Worm (Caenorhabditis elegans): ENCODE data around the gene nhr-167.

nhr-167 gene

DNA sequence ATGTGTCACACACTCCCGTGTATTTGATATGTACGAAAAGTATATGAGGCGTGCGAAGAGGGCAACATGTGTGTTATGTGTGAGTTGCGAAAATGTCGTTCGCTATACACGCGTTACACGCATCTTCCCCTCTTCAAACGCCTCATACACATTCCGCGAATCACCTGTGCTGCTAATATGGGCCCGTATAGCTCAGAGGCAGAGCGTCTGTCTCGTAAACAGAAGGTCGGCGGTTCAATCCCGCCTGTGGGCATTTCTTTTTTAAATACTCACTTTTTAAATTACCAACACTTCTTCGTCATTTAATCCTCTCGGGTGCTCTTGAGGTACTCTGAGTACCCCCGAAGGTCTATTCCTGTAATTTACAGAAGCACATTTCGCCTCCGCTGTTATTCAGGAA, 48.3 kb downstream of the nhr-167 start:
- no peak for TF ChIP-seq egl-27 (tag; optimal IDR thresholded peaks at IDR 0.05)
- no peak for TF ChIP-seq dmd-4 (tag; optimal IDR thresholded peaks at IDR 0.05)
- TF ChIP-seq R02D3.7 (tag; optimal IDR thresholded peaks at IDR 0.05) = no peak
- TF ChIP-seq ztf-1 (GFP tag; conservative IDR thresholded peaks at IDR 0.05) = no peak
- TF ChIP-seq unc-39 (tag; optimal IDR thresholded peaks at IDR 0.05) = no peak
- no peak for TF ChIP-seq ama-1 (optimal IDR thresholded peaks at IDR 0.05)
- TF ChIP-seq mab-5 (tag; optimal IDR thresholded peaks at IDR 0.05) = no peak
- no peak for TF ChIP-seq sem-4 (tag; optimal IDR thresholded peaks at IDR 0.05)
- TF ChIP-seq nhr-23 (tag; optimal IDR thresholded peaks at IDR 0.05) = no peak
- TF ChIP-seq ceh-82 (tag; optimal IDR thresholded peaks at IDR 0.05) = no peak
- no peak for TF ChIP-seq sma-9 (GFP tag; optimal IDR thresholded peaks at IDR 0.05)
- no peak for TF ChIP-seq sma-9 (tag; optimal IDR thresholded peaks at IDR 0.05)
- TF ChIP-seq nhr-25 (tag; optimal IDR thresholded peaks at IDR 0.05) = no peak
- no peak for TF ChIP-seq C34F6.9 (tag; optimal IDR thresholded peaks at IDR 0.05)
- no peak for TF ChIP-seq snpc-4 (tag; optimal IDR thresholded peaks at IDR 0.05)
- no peak for TF ChIP-seq peb-1 (tag; optimal IDR thresholded peaks at IDR 0.05)
- no peak for TF ChIP-seq sma-3 (GFP tag; optimal IDR thresholded peaks at IDR 0.05)
- TF ChIP-seq ceh-16 (tag; optimal IDR thresholded peaks at IDR 0.05) = no peak
- TF ChIP-seq unc-62 (GFP tag; optimal IDR thresholded peaks at IDR 0.05) = no peak
- TF ChIP-seq lin-39 (tag; optimal IDR thresholded peaks at IDR 0.05) = no peak
- TF ChIP-seq elt-3 (tag; optimal IDR thresholded peaks at IDR 0.05) = no peak

- TF ChIP-seq C34F6.9 (tag; optimal IDR thresholded peaks at IDR 0.05) (no peak), gmeb-1 (tag; optimal IDR thresholded peaks at IDR 0.05) (no peak), nhr-237 (tag; optimal IDR thresholded peaks at IDR 0.05) (no peak), lin-11 (tag; optimal IDR thresholded peaks at IDR 0.05) (no peak)
These were observed 50.3 kb downstream of the nhr-167 start, which contains the start of gene dot-1.4 for ce11 chrX:11931559-11931958. Gene dot-1.4 (minus strand): TSS chrX:11931659.
